Fruit fly (Drosophila melanogaster) whole organism, embryonic: ENCODE data around the gene synr.
A peak's percentile ranks its signal among the peaks of the same experiment; 100 is the strongest.

Source experiments
- Antp ChIP-seq: fragments of 200-800 bp; sonication (Bioruptor generic); optimal IDR thresholded peaks from 3 replicates; lab custom pipeline; 2016; ENCODE audit warnings: missing biosample characterization, missing genetic modification characterization
- Atf-2 ChIP-seq: fragments of 200-800 bp; sonication (Bioruptor generic); optimal IDR thresholded peaks from 2 replicates; lab custom pipeline; 2016; ENCODE audit warnings: missing biosample characterization, missing genetic modification characterization
- Atf6 ChIP-seq: fragments of 200-800 bp; sonication (Bioruptor generic); IDR thresholded peaks from 2 replicates; pipeline ENCODE4 v1.3.6; 2022; ENCODE audit warnings: missing biosample characterization, missing genetic modification characterization
- BtbVII ChIP-seq: fragments of 200-800 bp; sonication (Bioruptor generic); optimal IDR thresholded peaks from 3 replicates; lab custom pipeline; 2017; ENCODE audit warnings: missing biosample characterization, mild to moderate bottlenecking, missing genetic modification characterization
- CG10959 ChIP-seq: fragments of 200-800 bp; sonication (Bioruptor generic); IDR thresholded peaks from 2 replicates; pipeline ENCODE4 v1.3.6; 2022; ENCODE audit warnings: missing biosample characterization, missing genetic modification characterization
- CG11247 ChIP-seq: fragments of 200-800 bp; sonication (Bioruptor generic); IDR thresholded peaks from 2 replicates; pipeline ENCODE4 v1.3.6; 2022; ENCODE audit warnings: missing biosample characterization, missing genetic modification characterization
- CG11456 ChIP-seq: fragments of 200-800 bp; sonication (Bioruptor generic); IDR thresholded peaks from 3 replicates; pipeline ENCODE4 v1.3.6; 2022; ENCODE audit warnings: missing biosample characterization, missing genetic modification characterization
- CG11560 ChIP-seq: fragments of 200-800 bp; sonication (Bioruptor generic); IDR thresholded peaks from 3 replicates; pipeline ENCODE4 v1.3.6; 2022; ENCODE audit warnings: missing biosample characterization, missing genetic modification characterization
- CG14014 ChIP-seq: fragments of 200-800 bp; sonication (Bioruptor generic); IDR thresholded peaks from 2 replicates; pipeline ENCODE4 v1.3.6; 2022; ENCODE audit warnings: missing biosample characterization, missing genetic modification characterization
- CG17359 ChIP-seq: fragments of 200-800 bp; sonication (Bioruptor generic); optimal IDR thresholded peaks from 3 replicates; lab custom pipeline; 2018; ENCODE audit warnings: missing biosample characterization, mild to moderate bottlenecking, missing genetic modification characterization, moderate library complexity
- CG17612 ChIP-seq: fragments of 200-800 bp; sonication (Bioruptor generic); IDR thresholded peaks from 2 replicates; pipeline ENCODE4 v1.3.6; 2022; ENCODE audit warnings: missing biosample characterization, missing genetic modification characterization
- CG18476 ChIP-seq: fragments of 200-800 bp; sonication (Bioruptor generic); optimal IDR thresholded peaks from 2 replicates; lab custom pipeline; 2016; ENCODE audit warnings: missing biosample characterization, mild to moderate bottlenecking, missing genetic modification characterization
- CG30403 ChIP-seq: fragments of 200-800 bp; sonication (Bioruptor generic); optimal IDR thresholded peaks from 3 replicates; lab custom pipeline; 2016; ENCODE audit warnings: missing biosample characterization, missing genetic modification characterization
- CG3163 ChIP-seq: fragments of 200-800 bp; sonication (Bioruptor generic); optimal IDR thresholded peaks from 3 replicates; lab custom pipeline; 2016; ENCODE audit warnings: missing biosample characterization, missing genetic modification characterization
- CG3995 ChIP-seq: fragments of 200-800 bp; sonication (Bioruptor generic); optimal IDR thresholded peaks from 3 replicates; lab custom pipeline; 2016; ENCODE audit warnings: missing biosample characterization, missing genetic modification characterization
- CG4404 ChIP-seq: fragments of 200-800 bp; sonication (Bioruptor generic); IDR thresholded peaks from 2 replicates; pipeline ENCODE4 v1.3.6; 2022; ENCODE audit warnings: missing biosample characterization, missing genetic modification characterization
- CG4617 ChIP-seq: fragments of 200-800 bp; sonication (Bioruptor generic); optimal IDR thresholded peaks from 3 replicates; lab custom pipeline; 2016; ENCODE audit warnings: missing biosample characterization, missing genetic modification characterization, borderline replicate concordance
- CG5245 ChIP-seq: fragments of 200-800 bp; sonication (Bioruptor generic); optimal IDR thresholded peaks from 3 replicates; lab custom pipeline; 2016; ENCODE audit warnings: missing biosample characterization, missing genetic modification characterization
- CG6175 ChIP-seq: fragments of 200-800 bp; sonication (Bioruptor generic); IDR thresholded peaks from 3 replicates; pipeline ENCODE4 v1.3.6; 2022; ENCODE audit warnings: missing biosample characterization, missing genetic modification characterization
- CG7357 ChIP-seq: fragments of 200-800 bp; sonication (Bioruptor generic); IDR thresholded peaks from 3 replicates; pipeline ENCODE4 v1.3.6; 2022; ENCODE audit warnings: missing biosample characterization, missing genetic modification characterization
- CG7372 ChIP-seq: fragments of 200-800 bp; sonication (Bioruptor generic); IDR thresholded peaks from 2 replicates; pipeline ENCODE4 v1.3.6; 2022; ENCODE audit warnings: missing biosample characterization, missing genetic modification characterization
- CG7928 ChIP-seq: fragments of 200-800 bp; sonication (Bioruptor generic); optimal IDR thresholded peaks from 2 replicates; lab custom pipeline; 2017; ENCODE audit warnings: missing biosample characterization, mild to moderate bottlenecking, missing genetic modification characterization
- CG9797 ChIP-seq: fragments of 200-800 bp; sonication (Bioruptor generic); optimal IDR thresholded peaks from 3 replicates; lab custom pipeline; 2018; ENCODE audit warnings: missing biosample characterization, mild to moderate bottlenecking, missing genetic modification characterization
- CTCF ChIP-seq: fragments of 200-800 bp; sonication (Bioruptor generic); optimal IDR thresholded peaks from 2 replicates; lab custom pipeline; 2017; ENCODE audit warnings: missing biosample characterization, mild to moderate bottlenecking, missing genetic modification characterization, moderate library complexity
- Gsc ChIP-seq: fragments of 200-800 bp; sonication (Bioruptor generic); IDR thresholded peaks from 2 replicates; pipeline ENCODE4 v1.3.6; 2022; ENCODE audit warnings: missing biosample characterization, missing genetic modification characterization
- HLHmδ ChIP-seq: fragments of 200-800 bp; sonication (Bioruptor generic); optimal IDR thresholded peaks from 2 replicates; lab custom pipeline; 2018; ENCODE audit warnings: missing biosample characterization, mild to moderate bottlenecking, missing genetic modification characterization, moderate library complexity
- HmgD ChIP-seq: fragments of 200-800 bp; sonication (Bioruptor generic); optimal IDR thresholded peaks from 3 replicates; lab custom pipeline; 2016; ENCODE audit warnings: missing biosample characterization, missing genetic modification characterization
- Lhr ChIP-seq: fragments of 200-800 bp; sonication (Bioruptor generic); optimal IDR thresholded peaks from 3 replicates; lab custom pipeline; 2017; ENCODE audit warnings: mild to moderate bottlenecking, missing biosample characterization, missing genetic modification reagents, missing genetic modification characterization
- Nf-YA ChIP-seq: fragments of 200-800 bp; sonication (Bioruptor generic); IDR thresholded peaks from 2 replicates; pipeline ENCODE4 v1.3.6; 2022; ENCODE audit warnings: missing biosample characterization, missing genetic modification characterization
- Optix ChIP-seq: fragments of 200-800 bp; sonication (Bioruptor generic); IDR thresholded peaks from 3 replicates; pipeline ENCODE4 v1.3.6; 2022; ENCODE audit warnings: missing biosample characterization, missing genetic modification characterization
- Ptx1 ChIP-seq: fragments of 200-800 bp; sonication (Bioruptor generic); IDR thresholded peaks from 2 replicates; pipeline ENCODE4 v1.3.6; 2022; ENCODE audit warnings: missing biosample characterization, missing genetic modification characterization
- Rfx ChIP-seq: fragments of 200-800 bp; sonication (Bioruptor generic); IDR thresholded peaks from 2 replicates; pipeline ENCODE4 v1.3.6; 2022; ENCODE audit warnings: missing biosample characterization, missing genetic modification characterization
- Sox100B ChIP-seq: fragments of 200-800 bp; sonication (Bioruptor generic); optimal IDR thresholded peaks from 3 replicates; lab custom pipeline; 2018; ENCODE audit warnings: missing biosample characterization, mild to moderate bottlenecking, missing genetic modification characterization
- Sox102F ChIP-seq: fragments of 200-800 bp; sonication (Bioruptor generic); optimal IDR thresholded peaks from 2 replicates; lab custom pipeline; 2018; ENCODE audit warnings: missing biosample characterization, mild to moderate bottlenecking, missing genetic modification characterization, moderate library complexity
- bbx ChIP-seq: fragments of 200-800 bp; sonication (Bioruptor generic); IDR thresholded peaks from 2 replicates; pipeline ENCODE4 v1.3.6; 2022; ENCODE audit warnings: missing biosample characterization, missing genetic modification characterization; ENCODE audit not compliant: partially characterized antibody
- btn ChIP-seq: fragments of 200-800 bp; sonication (Bioruptor generic); optimal IDR thresholded peaks from 2 replicates; lab custom pipeline; 2016; ENCODE audit warnings: missing biosample characterization, missing genetic modification characterization
- cas ChIP-seq: fragments of 200-800 bp; sonication (Bioruptor generic); IDR thresholded peaks from 2 replicates; pipeline ENCODE4 v1.3.6; 2022; ENCODE audit warnings: missing biosample characterization, missing genetic modification characterization
- exex ChIP-seq: fragments of 200-800 bp; sonication (Bioruptor generic); optimal IDR thresholded peaks from 4 replicates; lab custom pipeline; 2018; ENCODE audit warnings: missing biosample characterization, mild to moderate bottlenecking, missing genetic modification characterization, moderate library complexity
- hb ChIP-seq: fragments of 200-800 bp; sonication (Bioruptor generic); IDR thresholded peaks from 3 replicates; pipeline ENCODE4 v1.3.6; 2022; ENCODE audit warnings: missing biosample characterization, missing genetic modification characterization; ENCODE audit not compliant: partially characterized antibody
- jumu ChIP-seq: fragments of 200-800 bp; sonication (Bioruptor generic); optimal IDR thresholded peaks from 3 replicates; lab custom pipeline; 2016; ENCODE audit warnings: missing biosample characterization, missing genetic modification characterization
- lov ChIP-seq, 2 experiments: fragments of 200-800 bp in 1 of 2; fragments of >200 bp in 1 of 2; sonication (Bioruptor generic) in 1 of 2; IDR thresholded peaks in 1 of 2; optimal IDR thresholded peaks in 1 of 2; 2 replicates in 1 of 2; 3 replicates in 1 of 2; pipeline versions ENCODE4 v1.3.6 to Lab custom; 2017 to 2022; ENCODE audit warnings: missing biosample characterization in 1 of 2, missing genetic modification characterization in 1 of 2
- mirr ChIP-seq: fragments of 200-800 bp; sonication (Bioruptor generic); optimal IDR thresholded peaks from 3 replicates; lab custom pipeline; 2018; ENCODE audit warnings: missing biosample characterization, mild to moderate bottlenecking, missing genetic modification characterization
- nerfin-2 ChIP-seq: fragments of 200-800 bp; sonication (Bioruptor generic); IDR thresholded peaks from 2 replicates; pipeline ENCODE4 v1.3.6; 2022; ENCODE audit warnings: missing biosample characterization, missing genetic modification characterization; ENCODE audit not compliant: partially characterized antibody
- oc ChIP-seq: fragments of 200-800 bp; sonication (Bioruptor generic); optimal IDR thresholded peaks from 2 replicates; lab custom pipeline; 2018; ENCODE audit warnings: missing biosample characterization, mild to moderate bottlenecking, missing genetic modification characterization, moderate library complexity
- prd ChIP-seq, 3 experiments: fragments of >200 bp in 2 of 3; fragments of 200-800 bp in 1 of 3; sonication (Bioruptor generic) in 1 of 3; optimal IDR thresholded peaks in 2 of 3; IDR thresholded peaks in 1 of 3; 2 replicates in 2 of 3; 3 replicates in 1 of 3; pipeline versions ENCODE4 v1.3.6 to Lab custom; 2017 to 2022; ENCODE audit warnings: missing biosample characterization in 1 of 3, missing genetic modification characterization in 1 of 3
- sens-2 ChIP-seq: fragments of 200-800 bp; sonication (Bioruptor generic); IDR thresholded peaks from 2 replicates; pipeline ENCODE4 v1.3.6; 2022; ENCODE audit warnings: missing biosample characterization, missing genetic modification characterization
- tna ChIP-seq: fragments of 200-800 bp; sonication (Bioruptor generic); IDR thresholded peaks from 2 replicates; pipeline ENCODE4 v1.3.6; 2022; ENCODE audit warnings: missing biosample characterization, missing genetic modification characterization; ENCODE audit not compliant: partially characterized antibody
- toy ChIP-seq: fragments of 200-800 bp; sonication (Bioruptor generic); IDR thresholded peaks from 2 replicates; pipeline ENCODE4 v1.3.6; 2022; ENCODE audit warnings: missing biosample characterization, missing genetic modification characterization
- z ChIP-seq: fragments of 200-800 bp; sonication (Bioruptor generic); IDR thresholded peaks from 3 replicates; pipeline ENCODE4 v1.3.6; 2022; ENCODE audit warnings: missing biosample characterization, missing genetic modification characterization

synr gene

DNA sequence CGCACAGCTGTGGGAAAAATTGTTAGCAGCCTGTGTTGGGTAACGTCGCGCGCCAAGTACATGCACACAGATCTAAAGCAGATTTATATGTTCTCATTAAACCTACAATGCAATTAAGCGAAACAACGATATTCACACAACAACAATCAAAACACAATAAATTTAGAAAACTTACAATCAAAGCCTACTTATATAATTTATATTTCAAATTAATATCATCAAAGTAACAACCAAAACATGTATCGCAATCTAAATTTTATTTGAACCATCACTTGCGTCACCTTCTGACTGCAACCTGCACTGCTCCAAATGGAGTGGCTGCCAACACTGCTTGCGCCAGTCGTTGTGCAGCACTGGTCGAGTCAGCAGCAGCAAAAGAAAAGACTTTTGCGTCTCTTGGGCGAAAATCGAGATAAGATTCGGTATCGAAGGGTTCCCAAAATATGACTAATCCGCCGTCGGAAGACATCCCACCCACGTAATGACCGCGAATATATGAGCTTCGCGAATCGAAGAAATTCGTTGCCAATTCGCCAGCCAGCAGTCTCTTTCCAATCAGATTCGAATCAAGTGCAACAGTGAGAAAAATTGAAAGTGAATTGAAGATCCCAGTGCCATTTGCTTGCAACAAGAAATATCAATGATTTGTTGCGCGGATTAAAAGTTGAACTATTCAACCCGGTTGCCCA lies 38.9 kb downstream of the synr start, which contains the start of the genes CG8892 and CG34126 (continued):
- peak; percentile 90 for TF ChIP-seq cas (GFP tag; lab: Robert Waterston, UW)
- peak; percentile 97 for TF ChIP-seq CG7372 (GFP tag; lab: Robert Waterston, UW)
- peak; percentile 83 for TF ChIP-seq CG3995 (GFP tag; lab: Kevin White, UChicago)
- TF ChIP-seq CG7928 (GFP tag; lab: Kevin White, UChicago): peak; percentile 77
- TF ChIP-seq CG10959: peak; percentile 93
- TF ChIP-seq oc: peak; percentile 89
- peak; percentile 95 for TF ChIP-seq mirr (GFP tag; lab: Kevin White, UChicago)
- peak; percentile 95 for TF ChIP-seq CG14014 (GFP tag; lab: Robert Waterston, UW)
- TF ChIP-seq CG17359 (tag; lab: Kevin White, UChicago): peak; percentile 96
- peak; percentile 83 for TF ChIP-seq exex
- peak; percentile 64 for TF ChIP-seq btn (GFP tag; lab: Kevin White, UChicago)
- no peak for TF ChIP-seq prd (optimal IDR thresholded peaks at IDR 0.05; lab: Kevin White, UChicago)
- TF ChIP-seq prd (GFP tag; IDR thresholded peaks at IDR 0.05; lab: Robert Waterston, UW): peak; percentile 98
- peak; percentile 96 for TF ChIP-seq Antp (GFP tag; lab: Kevin White, UChicago)
- TF ChIP-seq tna (GFP tag; lab: Robert Waterston, UW): no peak
- TF ChIP-seq Rfx (GFP tag; lab: Robert Waterston, UW): peak; percentile 98
- peak; percentile 97 for TF ChIP-seq CG11456 (GFP tag; lab: Robert Waterston, UW)
- peak; percentile 99 for TF ChIP-seq CG4404
- TF ChIP-seq sens-2 (GFP tag; lab: Robert Waterston, UW): peak; percentile 77
- TF ChIP-seq CG3163 (GFP tag; lab: Kevin White, UChicago): peak; percentile 84
- TF ChIP-seq HLHmδ: no peak
- peak; percentile 57 for TF ChIP-seq CTCF (GFP tag; lab: Kevin White, UChicago)
- TF ChIP-seq toy (GFP tag; lab: Robert Waterston, UW): peak; percentile 93
- TF ChIP-seq BtbVII: peak; percentile 97
- TF ChIP-seq CG9797 (GFP tag; lab: Kevin White, UChicago): peak; percentile 65
- peak; percentile 95 for TF ChIP-seq Gsc (GFP tag; lab: Robert Waterston, UW)
- TF ChIP-seq Ptx1 (GFP tag; lab: Robert Waterston, UW): peak; percentile 98
- peak; percentile 89 for TF ChIP-seq Nf-YA
- no peak for TF ChIP-seq lov (optimal IDR thresholded peaks at IDR 0.05; lab: Kevin White, UChicago)
- TF ChIP-seq lov (GFP tag; IDR thresholded peaks at IDR 0.05; lab: Robert Waterston, UW): peak; percentile 72; the same call in 2 of the 3 replicates
- no peak for TF ChIP-seq hb (GFP tag; lab: Robert Waterston, UW)
- TF ChIP-seq CG5245 (GFP tag; lab: Kevin White, UChicago): peak; percentile 96
- TF ChIP-seq z: no peak
- TF ChIP-seq CG4617 (GFP tag; lab: Kevin White, UChicago): peak; percentile 99
- no peak for TF ChIP-seq bbx
- TF ChIP-seq Lhr (GFP tag; lab: Kevin White, UChicago): peak; percentile 89
- peak; percentile 92 for TF ChIP-seq Optix (GFP tag; lab: Robert Waterston, UW)
- TF ChIP-seq jumu: peak; percentile 98
- peak; percentile 96 for TF ChIP-seq CG11247 (GFP tag; lab: Robert Waterston, UW)
- peak; percentile 90 for TF ChIP-seq HmgD (GFP tag; lab: Kevin White, UChicago)
- peak; percentile 90 for TF ChIP-seq CG11560 (tag; lab: Robert Waterston, UW)
- TF ChIP-seq nerfin-2 (GFP tag; lab: Robert Waterston, UW): 0 out of 2 replicates have a peak, but pooled peaks have one; percentile 25
- TF ChIP-seq CG17612 (GFP tag; lab: Robert Waterston, UW): peak; percentile 87
- peak; percentile 96 for TF ChIP-seq Sox100B (GFP tag; lab: Kevin White, UChicago)
- TF ChIP-seq CG18476 (GFP tag; lab: Kevin White, UChicago): peak; percentile 96
- peak; percentile 97 for TF ChIP-seq Atf6
- peak; percentile 94 for TF ChIP-seq Atf-2 (GFP tag; lab: Kevin White, UChicago)
- peak; percentile 92 for TF ChIP-seq CG7357 (GFP tag; lab: Robert Waterston, UW)
- peak; percentile 100 for TF ChIP-seq CG30403 (GFP tag; lab: Kevin White, UChicago)
- TF ChIP-seq Sox102F: peak; percentile 94
- peak; percentile 92 for TF ChIP-seq CG6175 (GFP tag; lab: Robert Waterston, UW)
